Fruit fly (Drosophila melanogaster): ENCODE measurements around the gene CG2150.

DNA sequence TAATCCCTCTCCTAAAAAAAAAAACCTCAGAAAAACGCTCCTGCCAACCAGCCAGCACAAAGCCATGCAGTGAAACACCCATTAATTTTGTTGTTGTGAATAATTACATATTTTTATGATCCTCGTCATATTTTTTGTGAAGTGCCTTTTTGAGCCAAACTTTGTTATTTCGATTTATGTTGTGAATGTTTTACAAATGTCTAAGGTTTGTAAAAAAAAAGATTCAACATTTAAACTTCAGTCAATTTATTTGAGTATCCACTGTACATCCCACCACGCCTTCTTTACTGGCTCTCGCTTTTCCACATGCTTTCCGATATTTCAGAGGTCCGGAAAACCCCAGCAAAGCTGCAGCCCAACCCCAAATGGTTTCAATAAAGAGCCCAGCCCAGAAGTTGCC lies 40.4 kb downstream of the CG2150 start:
- no peak; the same call in 1 of the 2 replicates for TF ChIP-seq CG11294 (GFP tag; IDR thresholded peaks at IDR 0.05)
- TF ChIP-seq Hr39 (GFP tag; optimal IDR thresholded peaks at IDR 0.05): no peak
- TF ChIP-seq esn (GFP tag; optimal IDR thresholded peaks at IDR 0.05): no peak
- TF ChIP-seq CG15336 (GFP tag; IDR thresholded peaks at IDR 0.05): peak; percentile 30; the same call in 1 of the 2 replicates
- TF ChIP-seq dsx (GFP tag; optimal IDR thresholded peaks at IDR 0.05; ENCODE audit: poor library complexity, severe bottlenecking): no peak
- no peak for TF ChIP-seq CG8319 (GFP tag; optimal IDR thresholded peaks at IDR 0.05)
- no peak for TF ChIP-seq CG6808 (GFP tag; optimal IDR thresholded peaks at IDR 0.05)
- TF ChIP-seq Sox15 (GFP tag; optimal IDR thresholded peaks at IDR 0.05): no peak
- no peak for TF ChIP-seq Smox (GFP tag; optimal IDR thresholded peaks at IDR 0.05)
- TF ChIP-seq CG8119 (GFP tag; IDR thresholded peaks at IDR 0.05): 0 out of 3 replicates have a peak, but pooled peaks have one; percentile 15
- TF ChIP-seq CG11762 (GFP tag; optimal IDR thresholded peaks at IDR 0.05; ENCODE audit: insufficient read depth): no peak
- TF ChIP-seq OdsH (GFP tag; optimal IDR thresholded peaks at IDR 0.05): no peak

All from whole organism, prepupa.